Worm (Caenorhabditis elegans) whole organism, early embryonic: ENCODE measurements around the gene C23H3.9.

Source experiments
- B0310.2 ChIP-seq: sonication (generic microtip); optimal IDR thresholded peaks from 2 replicates; lab custom pipeline; 2016; ENCODE audit warnings: mild to moderate bottlenecking, missing genetic modification characterization, missing compliant biosample characterization
- F13C5.2 ChIP-seq: sonication (generic microtip); optimal IDR thresholded peaks from 2 replicates; lab custom pipeline; 2017; ENCODE audit warnings: mild to moderate bottlenecking, missing genetic modification characterization, inconsistent platforms, missing compliant biosample characterization
- aly-1 ChIP-seq: sonication (generic microtip); optimal IDR thresholded peaks from 2 replicates; lab custom pipeline; 2016; ENCODE audit warnings: missing genetic modification characterization, missing compliant biosample characterization
- ama-1 ChIP-seq: fragments of 150-350 bp; optimal IDR thresholded peaks from 2 replicates; lab custom pipeline; 2014
- ceh-13 ChIP-seq: fragments of 200-800 bp; sonication (Bioruptor generic); optimal IDR thresholded peaks from 2 replicates; lab custom pipeline; 2018; ENCODE audit warnings: mild to moderate bottlenecking, missing genetic modification characterization, missing compliant biosample characterization
- ceh-36 ChIP-seq: sonication (generic microtip); optimal IDR thresholded peaks from 2 replicates; lab custom pipeline; 2016; ENCODE audit warnings: missing genetic modification characterization, inconsistent platforms, missing compliant biosample characterization
- ets-7 ChIP-seq: sonication (generic microtip); optimal IDR thresholded peaks from 2 replicates; lab custom pipeline; 2016; ENCODE audit warnings: missing genotype, missing genetic modification characterization, missing compliant biosample characterization
- flt-1 ChIP-seq: fragments of 200-800 bp; sonication (Bioruptor generic); IDR thresholded peaks from 2 replicates; pipeline ENCODE4 v1.3.6; 2022; ENCODE audit warnings: missing genetic modification characterization, missing compliant biosample characterization
- hmbx-1 ChIP-seq: sonication (generic microtip); optimal IDR thresholded peaks from 2 replicates; lab custom pipeline; 2016; ENCODE audit warnings: mild to moderate bottlenecking, missing genetic modification characterization, missing compliant biosample characterization
- hmg-4 ChIP-seq: fragments of 200-800 bp; sonication (Bioruptor generic); optimal IDR thresholded peaks from 2 replicates; lab custom pipeline; 2018; ENCODE audit warnings: mild to moderate bottlenecking, missing genetic modification characterization, missing compliant biosample characterization
- hnd-1 ChIP-seq: sonication (generic microtip); optimal IDR thresholded peaks from 2 replicates; lab custom pipeline; 2016; ENCODE audit warnings: missing genetic modification characterization, missing compliant biosample characterization
- pes-1 ChIP-seq: fragments of 200-800 bp; sonication (Bioruptor generic); IDR thresholded peaks from 2 replicates; pipeline ENCODE4 v1.3.6; 2022; ENCODE audit warnings: missing genetic modification reagents, missing genetic modification characterization, missing compliant biosample characterization
- scrt-1 ChIP-seq: fragments of 200-800 bp; sonication (Bioruptor generic); IDR thresholded peaks from 2 replicates; pipeline ENCODE4 v1.3.6; 2022; ENCODE audit warnings: missing genetic modification characterization, missing compliant biosample characterization
- sea-1 ChIP-seq: fragments of 200-800 bp; sonication (Bioruptor generic); conservative IDR thresholded peaks from 2 replicates; pipeline ENCODE4 v1.3.6; 2022; ENCODE audit warnings: missing genetic modification characterization, missing compliant biosample characterization
- tbx-11 ChIP-seq: fragments of 200-800 bp; sonication (Bioruptor generic); IDR thresholded peaks from 2 replicates; pipeline ENCODE4 v1.3.6; 2022; ENCODE audit warnings: missing genetic modification characterization, missing compliant biosample characterization
- tbx-37 ChIP-seq: fragments of 200-800 bp; sonication (Bioruptor generic); conservative IDR thresholded peaks from 2 replicates; pipeline ENCODE4 v1.3.6; 2022; ENCODE audit warnings: missing genetic modification reagents, missing genetic modification characterization, missing compliant biosample characterization
- tra-4 ChIP-seq: sonication (generic microtip); optimal IDR thresholded peaks from 2 replicates; lab custom pipeline; 2017; ENCODE audit warnings: missing genetic modification characterization, missing compliant biosample characterization

The C23H3.9 gene

ce11 chrII:66322-66721 lies 12.7 kb downstream of the C23H3.9 start:
- no peak for TF ChIP-seq flt-1 (GFP tag; lab: Robert Waterston, UW)
- TF ChIP-seq hmg-4 (GFP tag; lab: Kevin White, UChicago): peak; percentile 68
- TF ChIP-seq sea-1 (GFP tag; lab: Robert Waterston, UW): no peak
- no peak for TF ChIP-seq hmbx-1 (tag; lab: Kevin White, UChicago)
- TF ChIP-seq ceh-13 (GFP tag; lab: Kevin White, UChicago): no peak
- peak; percentile 53 for TF ChIP-seq F13C5.2 (tag; lab: Kevin White, UChicago)
- peak; percentile 39 for TF ChIP-seq aly-1
- no peak for TF ChIP-seq ceh-36
- 0 out of 2 replicates have a peak, but pooled peaks have one; percentile 6 for TF ChIP-seq pes-1 (GFP tag; lab: Robert Waterston, UW)
- TF ChIP-seq ets-7 (tag; lab: Kevin White, UChicago): peak; percentile 34
- no peak for TF ChIP-seq tbx-37
- no peak for TF ChIP-seq ama-1 (lab: Kevin White, UChicago)
- TF ChIP-seq tbx-11 (GFP tag; lab: Robert Waterston, UW): no peak
- TF ChIP-seq tra-4 (tag; lab: Kevin White, UChicago): no peak
- no peak for TF ChIP-seq scrt-1
- peak; percentile 12 for TF ChIP-seq B0310.2 (tag; lab: Kevin White, UChicago)
- no peak for TF ChIP-seq hnd-1

- TF ChIP-seq ama-1 (lab: Kevin White, UChicago): no peak
- no peak for TF ChIP-seq tra-4 (tag; lab: Kevin White, UChicago)
- TF ChIP-seq hnd-1: no peak
- no peak for TF ChIP-seq F13C5.2 (tag; lab: Kevin White, UChicago)
- no peak for TF ChIP-seq tbx-37
- TF ChIP-seq hmbx-1 (tag; lab: Kevin White, UChicago): no peak
- TF ChIP-seq ets-7 (tag; lab: Kevin White, UChicago): no peak
- TF ChIP-seq aly-1: no peak
- TF ChIP-seq ceh-13 (GFP tag; lab: Kevin White, UChicago): no peak
- TF ChIP-seq B0310.2 (tag; lab: Kevin White, UChicago): no peak
- no peak for TF ChIP-seq scrt-1
- TF ChIP-seq pes-1 (GFP tag; lab: Robert Waterston, UW): no peak
Measured at ce11 chrII:65484-65883, 13.6 kb downstream of the C23H3.9 start.

ce11 chrII:61013-61412 lies 18.1 kb downstream of the C23H3.9 start, which contains the start of gene C23H3.2:
Gene C23H3.2, plus strand, starts transcription at chrII:61313.
- TF ChIP-seq F13C5.2 (tag; lab: Kevin White, UChicago): no peak
- no peak for TF ChIP-seq pes-1 (GFP tag; lab: Robert Waterston, UW)
- TF ChIP-seq aly-1: no peak
- no peak for TF ChIP-seq ets-7 (tag; lab: Kevin White, UChicago)
- no peak for TF ChIP-seq ceh-36
- no peak for TF ChIP-seq ceh-13 (GFP tag; lab: Kevin White, UChicago)
- no peak for TF ChIP-seq hmbx-1 (tag; lab: Kevin White, UChicago)
- TF ChIP-seq hmg-4 (GFP tag; lab: Kevin White, UChicago): no peak
- TF ChIP-seq B0310.2 (tag; lab: Kevin White, UChicago): no peak
- no peak for TF ChIP-seq sea-1 (GFP tag; lab: Robert Waterston, UW)
- no peak for TF ChIP-seq tbx-11 (GFP tag; lab: Robert Waterston, UW)
- no peak for TF ChIP-seq ama-1 (lab: Kevin White, UChicago)
- TF ChIP-seq flt-1 (GFP tag; lab: Robert Waterston, UW): no peak
- no peak for TF ChIP-seq scrt-1
- no peak for TF ChIP-seq tra-4 (tag; lab: Kevin White, UChicago)
- no peak for TF ChIP-seq tbx-37

- TF ChIP-seq scrt-1 (no peak), hmbx-1 (tag; lab: Kevin White, UChicago) (no peak), ceh-36 (no peak), pes-1 (GFP tag; lab: Robert Waterston, UW) (no peak), hmg-4 (GFP tag; lab: Kevin White, UChicago) (no peak), ets-7 (tag; lab: Kevin White, UChicago) (no peak), tra-4 (tag; lab: Kevin White, UChicago) (no peak), ceh-13 (GFP tag; lab: Kevin White, UChicago) (no peak), tbx-11 (GFP tag; lab: Robert Waterston, UW) (no peak), hnd-1 (no peak), sea-1 (GFP tag; lab: Robert Waterston, UW) (no peak), ama-1 (lab: Kevin White, UChicago) (no peak), B0310.2 (tag; lab: Kevin White, UChicago) (no peak), tbx-37 (no peak), aly-1 (no peak)
Measured at ce11 chrII:60049-60448, 19.0 kb downstream of the C23H3.9 start.

- TF ChIP-seq sea-1 (GFP tag; lab: Robert Waterston, UW) (no peak), hmg-4 (GFP tag; lab: Kevin White, UChicago) (no peak), tbx-11 (GFP tag; lab: Robert Waterston, UW) (no peak), B0310.2 (tag; lab: Kevin White, UChicago) (no peak), scrt-1 (no peak), F13C5.2 (tag; lab: Kevin White, UChicago) (no peak), ama-1 (lab: Kevin White, UChicago) (no peak), tbx-37 (no peak), hnd-1 (no peak), tra-4 (tag; lab: Kevin White, UChicago) (no peak), hmbx-1 (tag; lab: Kevin White, UChicago) (no peak), aly-1 (no peak), flt-1 (GFP tag; lab: Robert Waterston, UW) (no peak), ets-7 (tag; lab: Kevin White, UChicago) (no peak), pes-1 (GFP tag; lab: Robert Waterston, UW) (no peak), ceh-36 (no peak), ceh-13 (GFP tag; lab: Kevin White, UChicago) (no peak)
Measured at ce11 chrII:57873-58272, 21.2 kb downstream of the C23H3.9 start.

- TF ChIP-seq hnd-1: no peak
- no peak for TF ChIP-seq sea-1 (GFP tag; lab: Robert Waterston, UW)
- TF ChIP-seq tbx-37: no peak
- TF ChIP-seq ama-1 (lab: Kevin White, UChicago): no peak
- no peak for TF ChIP-seq flt-1 (GFP tag; lab: Robert Waterston, UW)
- no peak for TF ChIP-seq pes-1 (GFP tag; lab: Robert Waterston, UW)
- TF ChIP-seq aly-1: no peak
- TF ChIP-seq scrt-1: no peak
- TF ChIP-seq hmbx-1 (tag; lab: Kevin White, UChicago): no peak
- no peak for TF ChIP-seq ceh-36
- no peak for TF ChIP-seq B0310.2 (tag; lab: Kevin White, UChicago)
- TF ChIP-seq tbx-11 (GFP tag; lab: Robert Waterston, UW): no peak
- TF ChIP-seq F13C5.2 (tag; lab: Kevin White, UChicago): no peak
- TF ChIP-seq hmg-4 (GFP tag; lab: Kevin White, UChicago): no peak
- TF ChIP-seq ceh-13 (GFP tag; lab: Kevin White, UChicago): no peak
- TF ChIP-seq tra-4 (tag; lab: Kevin White, UChicago): no peak
- TF ChIP-seq ets-7 (tag; lab: Kevin White, UChicago): no peak
Measured at ce11 chrII:57370-57769, 21.7 kb downstream of the C23H3.9 start, which contains the start of gene ascc-1. Gene ascc-1, plus strand, starts transcription at chrII:57670.
